Worm (Caenorhabditis elegans) whole organism, L2 larva: ENCODE data around the gene C27A2.8.

Experiments used
- aly-2 ChIP-seq: fragments of 150-350 bp; optimal IDR thresholded peaks from 2 replicates; lab custom pipeline; 2014; ENCODE audit warnings: missing biosample characterization, missing genetic modification characterization
- ama-1 ChIP-seq: fragments of 150-350 bp; optimal IDR thresholded peaks from 2 replicates; lab custom pipeline; 2018; ENCODE audit warnings: inconsistent platforms
- ceh-82 ChIP-seq: fragments of 150-350 bp; optimal IDR thresholded peaks from 2 replicates; lab custom pipeline; 2014; ENCODE audit warnings: missing biosample characterization, missing genetic modification characterization
- elt-3 ChIP-seq: sonication (generic microtip); optimal IDR thresholded peaks from 2 replicates; lab custom pipeline; 2017; ENCODE audit warnings: missing biosample characterization, missing genetic modification characterization
- lin-39 ChIP-seq: fragments of 150-350 bp; optimal IDR thresholded peaks from 2 replicates; lab custom pipeline; 2014; ENCODE audit warnings: missing biosample characterization, missing genetic modification reagents, missing genetic modification characterization
- mab-5 ChIP-seq: fragments of 150-350 bp; optimal IDR thresholded peaks from 2 replicates; lab custom pipeline; 2014; ENCODE audit warnings: missing biosample characterization, missing genetic modification characterization
- mbf-1 ChIP-seq: sonication (generic microtip); optimal IDR thresholded peaks from 2 replicates; lab custom pipeline; 2017; ENCODE audit warnings: missing biosample characterization, missing genetic modification characterization

DNA sequence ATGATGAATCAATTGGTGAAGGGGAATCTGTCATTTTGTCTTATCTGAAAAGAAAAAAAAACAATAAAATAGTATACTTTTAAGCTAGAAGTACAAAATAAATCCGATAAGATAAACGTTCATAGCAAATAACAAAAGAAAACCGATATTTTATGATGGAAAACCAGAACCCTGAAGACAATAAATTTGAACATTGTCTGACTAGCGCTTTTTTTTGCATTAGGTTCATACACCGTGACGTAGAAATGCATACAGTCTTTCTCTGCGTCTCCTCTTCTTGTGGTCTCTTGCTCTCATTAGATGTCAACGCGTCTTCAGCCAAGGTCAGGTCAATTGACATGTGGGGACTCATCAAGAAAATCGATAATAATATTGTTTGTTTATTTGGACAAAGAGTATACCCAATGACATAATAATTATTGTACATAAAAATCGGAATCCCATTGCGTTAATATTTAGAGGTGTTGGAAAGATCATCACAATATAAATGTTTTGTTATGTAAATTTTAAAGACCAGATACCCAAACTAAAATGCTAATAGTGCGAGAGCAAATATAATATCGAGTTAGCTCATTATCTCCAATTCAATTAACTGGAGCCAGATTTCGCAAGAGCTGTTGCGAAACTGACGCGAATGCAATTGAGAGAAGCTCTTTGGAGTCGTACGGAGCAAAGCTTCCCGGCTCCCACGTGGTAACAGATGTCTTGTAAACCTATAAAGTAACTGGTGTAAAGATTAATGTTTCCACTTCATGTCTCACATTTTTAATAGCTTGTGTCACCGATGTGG, 13.5 kb upstream of the C27A2.8 start, which contains the start of gene dsh-2:
- no peak for TF ChIP-seq lin-39 (tag; lab: Kevin White, UChicago)
- TF ChIP-seq aly-2 (tag; lab: Kevin White, UChicago): no peak
- no peak for TF ChIP-seq ceh-82 (tag; lab: Kevin White, UChicago)
- no peak for TF ChIP-seq ama-1 (lab: Kevin White, UChicago)
- TF ChIP-seq elt-3 (tag; lab: Kevin White, UChicago): no peak
- no peak for TF ChIP-seq mbf-1 (tag; lab: Kevin White, UChicago)
- TF ChIP-seq mab-5 (tag; lab: Kevin White, UChicago): no peak
